Worm (Caenorhabditis elegans) whole organism, mixed stage, embryonic: ENCODE results near the gene C17G10.13.

ENCODE experiments used
- M03D4.4 ChIP-seq: sonication (generic microtip); optimal IDR thresholded peaks from 2 replicates; lab custom pipeline; 2017; ENCODE audit warnings: mild to moderate bottlenecking, missing genetic modification characterization, missing compliant biosample characterization
- bed-3 ChIP-seq: fragments of 200-800 bp; sonication (Bioruptor generic); optimal IDR thresholded peaks from 3 replicates; lab custom pipeline; 2018; ENCODE audit warnings: mild to moderate bottlenecking, missing genetic modification characterization, moderate library complexity, missing compliant biosample characterization
- blmp-1 ChIP-seq: fragments of 150-350 bp; optimal IDR thresholded peaks from 2 replicates; lab custom pipeline; 2014; ENCODE audit warnings: missing biosample characterization, missing genetic modification characterization
- ceh-39 ChIP-seq: fragments of 150-350 bp; optimal IDR thresholded peaks from 2 replicates; lab custom pipeline; 2014; ENCODE audit warnings: missing biosample characterization, missing genetic modification characterization
- ceh-43 ChIP-seq: fragments of 200-800 bp; sonication (Bioruptor generic); optimal IDR thresholded peaks from 2 replicates; lab custom pipeline; 2018; ENCODE audit warnings: mild to moderate bottlenecking, missing genetic modification characterization, moderate library complexity, missing compliant biosample characterization
- ceh-83 ChIP-seq: fragments of 200-800 bp; sonication (Bioruptor generic); optimal IDR thresholded peaks from 2 replicates; lab custom pipeline; 2018; ENCODE audit warnings: mild to moderate bottlenecking, missing genetic modification characterization, missing compliant biosample characterization
- ces-1 ChIP-seq: fragments of 150-350 bp; optimal IDR thresholded peaks from 2 replicates; lab custom pipeline; 2014; ENCODE audit warnings: missing biosample characterization, missing genetic modification reagents, missing genetic modification characterization
- drap-1 ChIP-seq: fragments of 200-800 bp; sonication (Bioruptor generic); optimal IDR thresholded peaks from 3 replicates; lab custom pipeline; 2018; ENCODE audit warnings: mild to moderate bottlenecking, missing genetic modification characterization, missing compliant biosample characterization
- elt-1 ChIP-seq: sonication (generic microtip); optimal IDR thresholded peaks from 2 replicates; lab custom pipeline; 2017; ENCODE audit warnings: missing genetic modification characterization, mild to moderate bottlenecking, missing compliant biosample characterization, antibody characterized with exemption, moderate library complexity, borderline replicate concordance; ENCODE audit not compliant: insufficient read depth
- elt-3 ChIP-seq: fragments of 150-350 bp; optimal IDR thresholded peaks from 2 replicates; lab custom pipeline; 2014; ENCODE audit warnings: missing biosample characterization, missing genetic modification characterization
- flh-1 ChIP-seq: fragments of 200-800 bp; sonication (Bioruptor generic); optimal IDR thresholded peaks from 2 replicates; lab custom pipeline; 2018; ENCODE audit warnings: mild to moderate bottlenecking, missing genetic modification characterization, moderate library complexity, missing compliant biosample characterization
- hlh-1 ChIP-seq: fragments of 150-350 bp; optimal IDR thresholded peaks from 2 replicates; lab custom pipeline; 2014; ENCODE audit warnings: missing biosample characterization, missing genetic modification reagents, missing genetic modification characterization
- lin-13 ChIP-seq: fragments of 150-350 bp; optimal IDR thresholded peaks from 2 replicates; lab custom pipeline; 2014; ENCODE audit warnings: missing biosample characterization, missing genetic modification characterization
- lin-32 ChIP-seq: fragments of 200-800 bp; sonication (Bioruptor generic); optimal IDR thresholded peaks from 2 replicates; lab custom pipeline; 2018; ENCODE audit warnings: mild to moderate bottlenecking, missing genetic modification characterization, missing compliant biosample characterization
- lsy-2 ChIP-seq: fragments of 150-350 bp; optimal IDR thresholded peaks from 2 replicates; lab custom pipeline; 2014; ENCODE audit warnings: missing biosample characterization, missing genetic modification characterization
- mls-2 ChIP-seq: sonication (generic microtip); optimal IDR thresholded peaks from 2 replicates; lab custom pipeline; 2016; ENCODE audit warnings: mild to moderate bottlenecking, missing genetic modification characterization, moderate library complexity, missing compliant biosample characterization
- nhr-12 ChIP-seq: fragments of 150-350 bp; optimal IDR thresholded peaks from 2 replicates; lab custom pipeline; 2014; ENCODE audit warnings: missing biosample characterization, missing genetic modification characterization
- nhr-2 ChIP-seq: fragments of 150-350 bp; optimal IDR thresholded peaks from 2 replicates; lab custom pipeline; 2014; ENCODE audit warnings: missing biosample characterization, missing genetic modification characterization
- nhr-237 ChIP-seq: fragments of 150-350 bp; optimal IDR thresholded peaks from 2 replicates; lab custom pipeline; 2014; ENCODE audit warnings: missing biosample characterization, missing genetic modification characterization
- nhr-28 ChIP-seq: fragments of 150-350 bp; optimal IDR thresholded peaks from 2 replicates; lab custom pipeline; 2014; ENCODE audit warnings: missing biosample characterization, missing genetic modification characterization
- nhr-76 ChIP-seq: sonication (generic microtip); optimal IDR thresholded peaks from 2 replicates; lab custom pipeline; 2017; ENCODE audit warnings: missing biosample characterization, missing genetic modification characterization
- pha-4 ChIP-seq: fragments of 150-350 bp; optimal IDR thresholded peaks from 2 replicates; lab custom pipeline; 2018; ENCODE audit warnings: missing biosample characterization, missing genetic modification reagents, missing genetic modification characterization
- snpc-4 ChIP-seq: fragments of 150-350 bp; optimal IDR thresholded peaks from 2 replicates; lab custom pipeline; 2014; ENCODE audit warnings: missing biosample characterization, missing genetic modification characterization
- sptf-1 ChIP-seq: sonication (generic microtip); optimal IDR thresholded peaks from 2 replicates; lab custom pipeline; 2017; ENCODE audit warnings: mild to moderate bottlenecking, missing genetic modification characterization, moderate library complexity, missing compliant biosample characterization
- tbx-8 ChIP-seq: fragments of 200-800 bp; sonication (Bioruptor generic); optimal IDR thresholded peaks from 2 replicates; lab custom pipeline; 2018; ENCODE audit warnings: mild to moderate bottlenecking, missing genetic modification characterization, moderate library complexity, missing compliant biosample characterization
- unc-120 ChIP-seq: sonication (generic microtip); optimal IDR thresholded peaks from 2 replicates; lab custom pipeline; 2017; ENCODE audit warnings: missing genetic modification characterization, missing compliant biosample characterization; ENCODE audit not compliant: poor library complexity, severe bottlenecking
- unc-39 ChIP-seq: fragments of 150-350 bp; optimal IDR thresholded peaks from 2 replicates; lab custom pipeline; 2014; ENCODE audit warnings: missing biosample characterization, missing genetic modification characterization
- unc-62 ChIP-seq: fragments of 150-350 bp; optimal IDR thresholded peaks from 2 replicates; lab custom pipeline; 2014; ENCODE audit warnings: missing biosample characterization, missing genetic modification reagents, missing genetic modification characterization

C17G10.13 gene

ce11 chrII:5572082-5572746 is 17.4 kb downstream of the C17G10.13 start:
- no peak for TF ChIP-seq nhr-12 (tag; lab: Kevin White, UChicago)
- no peak for TF ChIP-seq sptf-1
- TF ChIP-seq snpc-4 (tag; lab: Kevin White, UChicago), result no peak
- TF ChIP-seq nhr-2 (tag; lab: Kevin White, UChicago), result no peak
- TF ChIP-seq ceh-83 (GFP tag; lab: Kevin White, UChicago), result no peak
- TF ChIP-seq, all 35 proteins: peak for 0

ce11 chrII:5570272-5570671 is 19.3 kb downstream of the C17G10.13 start, which contains the start of the genes C17C3.1 and C17C3.15:
TSS of gene C17C3.1 (plus strand) at chrII:5570572.
TSS of gene C17C3.15 (plus strand) at chrII:5570654.
- TF ChIP-seq ces-1 (GFP tag; lab: Kevin White, UChicago) (no peak), ceh-83 (GFP tag; lab: Kevin White, UChicago) (no peak), nhr-12 (tag; lab: Kevin White, UChicago) (no peak), tbx-8 (GFP tag; lab: Kevin White, UChicago) (no peak), pha-4 (tag; lab: Kevin White, UChicago) (no peak), sptf-1 (no peak), drap-1 (GFP tag; lab: Kevin White, UChicago) (no peak), flh-1 (GFP tag; lab: Kevin White, UChicago) (no peak)
- TF ChIP-seq, all 35 proteins: peak for 0

ce11 chrII:5565082-5565623 is 24.4 kb downstream of the C17G10.13 start:
- TF ChIP-seq hlh-1 (tag; lab: Kevin White, UChicago) (no peak), M03D4.4 (tag; lab: Kevin White, UChicago) (no peak), bed-3 (GFP tag; lab: Kevin White, UChicago) (no peak), pha-4 (tag; lab: Kevin White, UChicago) (no peak), sptf-1 (no peak), elt-3 (no peak), nhr-12 (tag; lab: Kevin White, UChicago) (no peak)
- TF ChIP-seq, all 35 proteins: peak for 0

- TF ChIP-seq lin-32 (GFP tag; lab: Kevin White, UChicago), result no peak
- no peak for TF ChIP-seq unc-62
- TF ChIP-seq unc-120 (tag; lab: Kevin White, UChicago), result no peak
- TF ChIP-seq nhr-28 (tag; lab: Kevin White, UChicago), result no peak
- no peak for TF ChIP-seq lsy-2 (tag; lab: Kevin White, UChicago)
- TF ChIP-seq elt-1 (tag; lab: Kevin White, UChicago), result no peak
- TF ChIP-seq ces-1 (GFP tag; lab: Kevin White, UChicago), result no peak
- no peak for TF ChIP-seq bed-3 (GFP tag; lab: Kevin White, UChicago)
- no peak for TF ChIP-seq unc-39 (tag; lab: Kevin White, UChicago)
- TF ChIP-seq sptf-1, result no peak
- TF ChIP-seq lin-13 (tag; lab: Kevin White, UChicago), result no peak
- no peak for TF ChIP-seq ceh-43
- no peak for TF ChIP-seq pha-4 (tag; lab: Kevin White, UChicago)
- TF ChIP-seq flh-1 (GFP tag; lab: Kevin White, UChicago), result no peak
- TF ChIP-seq nhr-76 (tag; lab: Kevin White, UChicago), result no peak
- no peak for TF ChIP-seq blmp-1 (tag; lab: Kevin White, UChicago)
- no peak for TF ChIP-seq nhr-237
- TF ChIP-seq ceh-39 (tag; lab: Kevin White, UChicago), result no peak
- TF ChIP-seq mls-2 (tag; lab: Kevin White, UChicago), result no peak
- TF ChIP-seq drap-1 (GFP tag; lab: Kevin White, UChicago), result no peak
These were observed 28.2 kb downstream of the C17G10.13 start, which contains the start of gene C17C3.3 for ce11 chrII:5561392-5561791. TSS of gene C17C3.3 (plus strand) at chrII:5561737.

- TF ChIP-seq sptf-1, result no peak
- no peak for TF ChIP-seq mls-2 (tag; lab: Kevin White, UChicago)
- TF ChIP-seq drap-1 (GFP tag; lab: Kevin White, UChicago), result no peak
- TF ChIP-seq pha-4 (tag; lab: Kevin White, UChicago), result no peak
These were observed 32.5 kb downstream of the C17G10.13 start for ce11 chrII:5557134-5557533.
